Comparison of ENCODE assay signal across 1 fruit fly cellular context in the genomic region with DNA sequence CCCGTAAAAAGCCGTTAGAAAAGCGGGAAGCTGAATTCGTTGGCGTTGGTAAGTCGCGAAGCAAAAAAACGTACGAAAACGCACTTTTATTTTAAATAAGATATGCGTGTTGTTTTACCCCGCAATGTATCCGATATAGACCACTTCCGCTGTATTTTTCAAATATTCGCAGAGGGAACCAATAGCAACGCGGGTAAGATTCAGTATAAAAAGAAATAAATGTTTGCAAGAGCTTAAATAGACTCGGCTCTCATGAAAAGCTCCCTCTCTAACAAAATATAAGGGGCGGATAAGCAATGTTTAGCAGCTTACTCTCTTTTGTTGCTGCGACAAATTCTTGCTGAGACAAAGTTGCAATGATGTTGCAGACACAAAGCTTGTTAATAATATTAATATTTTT.
TF ChIP-seq lines count a peak whose summit lies in the region.

A gene (minus strand): TSS at position 207 of the 400 bp plus-strand sequence.

TF ChIP-seq in whole organism, embryonic, 481 proteins besides CTCF, POLR2A, EP300 and RAD21 (continued from another document):
- peak; percentile 27; the same call in 1 of the 3 replicates for TF ChIP-seq CG2199 (GFP tag; IDR thresholded peaks at IDR 0.05; lab: Robert Waterston, UW)
- peak; percentile 99 for TF ChIP-seq CG11504 (tag; optimal IDR thresholded peaks at IDR 0.05; lab: Kevin White, UChicago)
- TF ChIP-seq sens (GFP tag; lab: Kevin White, UChicago) = peak; percentile 69
- peak in 1 of 2 experiments; percentile 49 for TF ChIP-seq Eip74EF (GFP tag; optimal IDR thresholded peaks at IDR 0.05; lab: Kevin White, UChicago)
- TF ChIP-seq eve (GFP tag; optimal IDR thresholded peaks at IDR 0.05; lab: Kevin White, UChicago) = peak in 1 of 2 experiments; percentile 22
- no peak for TF ChIP-seq da (GFP tag; optimal IDR thresholded peaks at IDR 0.05; lab: Kevin White, UChicago)
